Worm (Caenorhabditis elegans) whole organism, mixed stage, embryonic: Measurements from ENCODE around the gene ceeh-1.
A peak's percentile ranks its signal among the peaks of the same experiment; 100 is the strongest.

Source experiments
- M03D4.4 ChIP-seq: sonication (generic microtip); optimal IDR thresholded peaks from 2 replicates; lab custom pipeline; 2017; ENCODE audit warnings: mild to moderate bottlenecking, missing genetic modification characterization, missing compliant biosample characterization
- bed-3 ChIP-seq: fragments of 200-800 bp; sonication (Bioruptor generic); optimal IDR thresholded peaks from 3 replicates; lab custom pipeline; 2018; ENCODE audit warnings: mild to moderate bottlenecking, missing genetic modification characterization, moderate library complexity, missing compliant biosample characterization
- blmp-1 ChIP-seq: fragments of 150-350 bp; optimal IDR thresholded peaks from 2 replicates; lab custom pipeline; 2014; ENCODE audit warnings: missing biosample characterization, missing genetic modification characterization
- ceh-39 ChIP-seq: fragments of 150-350 bp; optimal IDR thresholded peaks from 2 replicates; lab custom pipeline; 2014; ENCODE audit warnings: missing biosample characterization, missing genetic modification characterization
- ceh-43 ChIP-seq: fragments of 200-800 bp; sonication (Bioruptor generic); optimal IDR thresholded peaks from 2 replicates; lab custom pipeline; 2018; ENCODE audit warnings: mild to moderate bottlenecking, missing genetic modification characterization, moderate library complexity, missing compliant biosample characterization
- ceh-83 ChIP-seq: fragments of 200-800 bp; sonication (Bioruptor generic); optimal IDR thresholded peaks from 2 replicates; lab custom pipeline; 2018; ENCODE audit warnings: mild to moderate bottlenecking, missing genetic modification characterization, missing compliant biosample characterization
- ces-1 ChIP-seq: fragments of 150-350 bp; optimal IDR thresholded peaks from 2 replicates; lab custom pipeline; 2014; ENCODE audit warnings: missing biosample characterization, missing genetic modification reagents, missing genetic modification characterization
- cnd-1 ChIP-seq: fragments of 200-800 bp; sonication (Bioruptor generic); optimal IDR thresholded peaks from 2 replicates; lab custom pipeline; 2018; ENCODE audit warnings: mild to moderate bottlenecking, missing genetic modification characterization, missing compliant biosample characterization
- drap-1 ChIP-seq: fragments of 200-800 bp; sonication (Bioruptor generic); optimal IDR thresholded peaks from 3 replicates; lab custom pipeline; 2018; ENCODE audit warnings: mild to moderate bottlenecking, missing genetic modification characterization, missing compliant biosample characterization
- elt-1 ChIP-seq: sonication (generic microtip); optimal IDR thresholded peaks from 2 replicates; lab custom pipeline; 2017; ENCODE audit warnings: missing genetic modification characterization, mild to moderate bottlenecking, missing compliant biosample characterization, antibody characterized with exemption, moderate library complexity, borderline replicate concordance; ENCODE audit not compliant: insufficient read depth
- elt-3 ChIP-seq: fragments of 150-350 bp; optimal IDR thresholded peaks from 2 replicates; lab custom pipeline; 2014; ENCODE audit warnings: missing biosample characterization, missing genetic modification characterization
- flh-1 ChIP-seq: fragments of 200-800 bp; sonication (Bioruptor generic); optimal IDR thresholded peaks from 2 replicates; lab custom pipeline; 2018; ENCODE audit warnings: mild to moderate bottlenecking, missing genetic modification characterization, moderate library complexity, missing compliant biosample characterization
- ham-2 ChIP-seq: fragments of 200-800 bp; sonication (Bioruptor generic); optimal IDR thresholded peaks from 2 replicates; lab custom pipeline; 2018; ENCODE audit warnings: mild to moderate bottlenecking, missing genetic modification characterization, missing compliant biosample characterization
- hlh-1 ChIP-seq: fragments of 150-350 bp; optimal IDR thresholded peaks from 2 replicates; lab custom pipeline; 2014; ENCODE audit warnings: missing biosample characterization, missing genetic modification reagents, missing genetic modification characterization
- lin-13 ChIP-seq: fragments of 150-350 bp; optimal IDR thresholded peaks from 2 replicates; lab custom pipeline; 2014; ENCODE audit warnings: missing biosample characterization, missing genetic modification characterization
- lin-32 ChIP-seq: fragments of 200-800 bp; sonication (Bioruptor generic); optimal IDR thresholded peaks from 2 replicates; lab custom pipeline; 2018; ENCODE audit warnings: mild to moderate bottlenecking, missing genetic modification characterization, missing compliant biosample characterization
- lsy-2 ChIP-seq: fragments of 150-350 bp; optimal IDR thresholded peaks from 2 replicates; lab custom pipeline; 2014; ENCODE audit warnings: missing biosample characterization, missing genetic modification characterization
- mab-5 ChIP-seq: fragments of 150-350 bp; optimal IDR thresholded peaks from 2 replicates; lab custom pipeline; 2014; ENCODE audit warnings: missing biosample characterization, missing genetic modification characterization
- mep-1 ChIP-seq: fragments of 150-350 bp; optimal IDR thresholded peaks from 2 replicates; lab custom pipeline; 2017; ENCODE audit warnings: missing biosample characterization, missing genetic modification reagents, missing genetic modification characterization, inconsistent platforms
- mls-2 ChIP-seq: sonication (generic microtip); optimal IDR thresholded peaks from 2 replicates; lab custom pipeline; 2016; ENCODE audit warnings: mild to moderate bottlenecking, missing genetic modification characterization, moderate library complexity, missing compliant biosample characterization
- nhr-12 ChIP-seq: fragments of 150-350 bp; optimal IDR thresholded peaks from 2 replicates; lab custom pipeline; 2014; ENCODE audit warnings: missing biosample characterization, missing genetic modification characterization
- nhr-2 ChIP-seq: fragments of 150-350 bp; optimal IDR thresholded peaks from 2 replicates; lab custom pipeline; 2014; ENCODE audit warnings: missing biosample characterization, missing genetic modification characterization
- nhr-237 ChIP-seq: fragments of 150-350 bp; optimal IDR thresholded peaks from 2 replicates; lab custom pipeline; 2014; ENCODE audit warnings: missing biosample characterization, missing genetic modification characterization
- nhr-28 ChIP-seq: fragments of 150-350 bp; optimal IDR thresholded peaks from 2 replicates; lab custom pipeline; 2014; ENCODE audit warnings: missing biosample characterization, missing genetic modification characterization
- nhr-76 ChIP-seq: sonication (generic microtip); optimal IDR thresholded peaks from 2 replicates; lab custom pipeline; 2017; ENCODE audit warnings: missing biosample characterization, missing genetic modification characterization
- pha-4 ChIP-seq: fragments of 150-350 bp; optimal IDR thresholded peaks from 2 replicates; lab custom pipeline; 2018; ENCODE audit warnings: missing biosample characterization, missing genetic modification reagents, missing genetic modification characterization
- sem-2 ChIP-seq: fragments of 200-800 bp; sonication (Bioruptor generic); optimal IDR thresholded peaks from 2 replicates; lab custom pipeline; 2018; ENCODE audit warnings: mild to moderate bottlenecking, missing genetic modification characterization, missing compliant biosample characterization
- snpc-4 ChIP-seq: fragments of 150-350 bp; optimal IDR thresholded peaks from 2 replicates; lab custom pipeline; 2014; ENCODE audit warnings: missing biosample characterization, missing genetic modification characterization
- sptf-1 ChIP-seq: sonication (generic microtip); optimal IDR thresholded peaks from 2 replicates; lab custom pipeline; 2017; ENCODE audit warnings: mild to moderate bottlenecking, missing genetic modification characterization, moderate library complexity, missing compliant biosample characterization
- tbx-8 ChIP-seq: fragments of 200-800 bp; sonication (Bioruptor generic); optimal IDR thresholded peaks from 2 replicates; lab custom pipeline; 2018; ENCODE audit warnings: mild to moderate bottlenecking, missing genetic modification characterization, moderate library complexity, missing compliant biosample characterization
- unc-120 ChIP-seq: sonication (generic microtip); optimal IDR thresholded peaks from 2 replicates; lab custom pipeline; 2017; ENCODE audit warnings: missing genetic modification characterization, missing compliant biosample characterization; ENCODE audit not compliant: poor library complexity, severe bottlenecking
- unc-39 ChIP-seq: fragments of 150-350 bp; optimal IDR thresholded peaks from 2 replicates; lab custom pipeline; 2014; ENCODE audit warnings: missing biosample characterization, missing genetic modification characterization
- unc-62 ChIP-seq: fragments of 150-350 bp; optimal IDR thresholded peaks from 2 replicates; lab custom pipeline; 2014; ENCODE audit warnings: missing biosample characterization, missing genetic modification reagents, missing genetic modification characterization
- zip-8 ChIP-seq: fragments of 150-350 bp; optimal IDR thresholded peaks from 2 replicates; lab custom pipeline; 2014; ENCODE audit warnings: missing biosample characterization, missing genetic modification characterization
- ztf-11 ChIP-seq: fragments of 150-350 bp; optimal IDR thresholded peaks from 2 replicates; lab custom pipeline; 2014; ENCODE audit warnings: missing biosample characterization, missing genetic modification characterization

ceeh-1 gene

ce11 chrIII:834443-834815 lies 2.4 kb upstream of the ceeh-1 start:
- TF ChIP-seq flh-1: no peak
- no peak for TF ChIP-seq cnd-1 (tag; lab: Kevin White, UChicago)
- TF ChIP-seq ces-1 (GFP tag; lab: Kevin White, UChicago): no peak
- TF ChIP-seq sptf-1 (tag; lab: Kevin White, UChicago): no peak
- TF ChIP-seq ceh-43 (GFP tag; lab: Kevin White, UChicago): no peak
- no peak for TF ChIP-seq zip-8 (tag; lab: Kevin White, UChicago)
- TF ChIP-seq mls-2 (tag; lab: Kevin White, UChicago): no peak
- no peak for TF ChIP-seq lsy-2
- TF ChIP-seq unc-120 (tag; lab: Kevin White, UChicago): no peak
- TF ChIP-seq nhr-12: no peak
- TF ChIP-seq hlh-1 (tag; lab: Kevin White, UChicago): no peak
- no peak for TF ChIP-seq bed-3 (GFP tag; lab: Kevin White, UChicago)
- TF ChIP-seq elt-1 (tag; lab: Kevin White, UChicago): no peak
- no peak for TF ChIP-seq unc-39 (tag; lab: Kevin White, UChicago)
- TF ChIP-seq blmp-1 (tag; lab: Kevin White, UChicago): no peak
- no peak for TF ChIP-seq ham-2
- TF ChIP-seq elt-3 (tag; lab: Kevin White, UChicago): no peak

ce11 chrIII:833711-834442 lies 1.8 kb upstream of the ceeh-1 start:
- no peak for TF ChIP-seq mab-5 (tag; lab: Kevin White, UChicago)
- peak; percentile 52 for TF ChIP-seq ceh-39
- TF ChIP-seq ceh-43 (GFP tag; lab: Kevin White, UChicago): no peak
- no peak for TF ChIP-seq unc-39 (tag; lab: Kevin White, UChicago)
- TF ChIP-seq sptf-1 (tag; lab: Kevin White, UChicago): peak; percentile 66
- peak; percentile 19 for TF ChIP-seq ztf-11
- TF ChIP-seq unc-62 (GFP tag; lab: Kevin White, UChicago): peak; percentile 93
- TF ChIP-seq ham-2: peak; percentile 35
- no peak for TF ChIP-seq blmp-1 (tag; lab: Kevin White, UChicago)
- TF ChIP-seq flh-1: no peak
- no peak for TF ChIP-seq nhr-76
- peak; percentile 54 for TF ChIP-seq nhr-2 (tag; lab: Kevin White, UChicago)
- peak; percentile 83 for TF ChIP-seq elt-3 (tag; lab: Kevin White, UChicago)
- TF ChIP-seq M03D4.4 (tag; lab: Kevin White, UChicago): peak; percentile 33
- no peak for TF ChIP-seq nhr-12
- TF ChIP-seq drap-1: peak; percentile 64
- peak; percentile 91 for TF ChIP-seq nhr-237 (tag; lab: Kevin White, UChicago)
- peak; percentile 36 for TF ChIP-seq elt-1 (tag; lab: Kevin White, UChicago)
- no peak for TF ChIP-seq bed-3 (GFP tag; lab: Kevin White, UChicago)
- peak; percentile 50 for TF ChIP-seq mls-2 (tag; lab: Kevin White, UChicago)
- no peak for TF ChIP-seq sem-2
- TF ChIP-seq ceh-83 (GFP tag; lab: Kevin White, UChicago): peak; percentile 51
- peak; percentile 67 for TF ChIP-seq lin-13 (tag; lab: Kevin White, UChicago)
- TF ChIP-seq zip-8 (tag; lab: Kevin White, UChicago): peak; percentile 36
- TF ChIP-seq lsy-2: peak; percentile 66
- no peak for TF ChIP-seq nhr-28 (tag; lab: Kevin White, UChicago)
- peak; percentile 57 for TF ChIP-seq unc-120 (tag; lab: Kevin White, UChicago)
- TF ChIP-seq snpc-4: no peak
- peak; percentile 94 for TF ChIP-seq pha-4 (tag; lab: Kevin White, UChicago)
- no peak for TF ChIP-seq tbx-8 (GFP tag; lab: Kevin White, UChicago)
- TF ChIP-seq mep-1 (tag; lab: Kevin White, UChicago): peak; percentile 84
- peak; percentile 25 for TF ChIP-seq hlh-1 (tag; lab: Kevin White, UChicago)
- peak; percentile 53 for TF ChIP-seq cnd-1 (tag; lab: Kevin White, UChicago)
- TF ChIP-seq ces-1 (GFP tag; lab: Kevin White, UChicago): peak; percentile 64
- TF ChIP-seq lin-32 (GFP tag; lab: Kevin White, UChicago): no peak
